Fruit fly (Drosophila melanogaster): ENCODE results near the gene Pgam5.

Gene Pgam5

dm6 chrX:1830396-1831218 is 42.8 kb downstream of the Pgam5 start (continued):
- TF ChIP-seq BEAF-32 (GFP tag; optimal IDR thresholded peaks at IDR 0.05): peak; percentile 13
- peak; percentile 81 for TF ChIP-seq CG8281 (tag; optimal IDR thresholded peaks at IDR 0.05)
- peak; percentile 90 for TF ChIP-seq Asciz (GFP tag; optimal IDR thresholded peaks at IDR 0.05)
- peak; percentile 94 for TF ChIP-seq seq (GFP tag; IDR thresholded peaks at IDR 0.05)
- peak; percentile 75 for TF ChIP-seq CG7271 (tag; optimal IDR thresholded peaks at IDR 0.05)
- TF ChIP-seq HmgZ (tag; optimal IDR thresholded peaks at IDR 0.05): peak; percentile 97
- peak; percentile 79 for TF ChIP-seq psq (GFP tag; optimal IDR thresholded peaks at IDR 0.05)
- TF ChIP-seq zfh2 (GFP tag; optimal IDR thresholded peaks at IDR 0.05): peak; percentile 96
- no peak for TF ChIP-seq lov (optimal IDR thresholded peaks at IDR 0.05)
- peak; percentile 95 for TF ChIP-seq lov (GFP tag; IDR thresholded peaks at IDR 0.05)
- TF ChIP-seq Drgx (GFP tag; IDR thresholded peaks at IDR 0.05): peak; percentile 99
- peak; percentile 85 for TF ChIP-seq fd64A (GFP tag; optimal IDR thresholded peaks at IDR 0.05)
- peak; percentile 75 for TF ChIP-seq CG2116 (GFP tag; optimal IDR thresholded peaks at IDR 0.05)
- TF ChIP-seq croc (GFP tag; conservative IDR thresholded peaks at IDR 0.05): peak; percentile 90
- TF ChIP-seq CG8924 (tag; optimal IDR thresholded peaks at IDR 0.05): peak; percentile 97
- peak; percentile 89 for TF ChIP-seq CG6254 (GFP tag; optimal IDR thresholded peaks at IDR 0.05)
- peak; percentile 96 for TF ChIP-seq E2f1 (GFP tag; IDR thresholded peaks at IDR 0.05)
- TF ChIP-seq CG8765 (GFP tag; IDR thresholded peaks at IDR 0.05): peak; percentile 87
- TF ChIP-seq Pdp1 (GFP tag; optimal IDR thresholded peaks at IDR 0.05): peak; percentile 92 to 93
- TF ChIP-seq MESR4 (GFP tag; optimal IDR thresholded peaks at IDR 0.05): peak; percentile 58
- peak; percentile 76 for TF ChIP-seq CG33557 (GFP tag; optimal IDR thresholded peaks at IDR 0.05)
- peak; percentile 88 for TF ChIP-seq slou (GFP tag; optimal IDR thresholded peaks at IDR 0.05)
- TF ChIP-seq bbx (GFP tag; IDR thresholded peaks at IDR 0.05; ENCODE audit: partially characterized antibody): no peak
- peak; percentile 93 for TF ChIP-seq CG43689 (GFP tag; IDR thresholded peaks at IDR 0.05)
- TF ChIP-seq CG9876 (GFP tag; optimal IDR thresholded peaks at IDR 0.05): peak; percentile 79
- peak; percentile 96 for TF ChIP-seq sens-2 (GFP tag; IDR thresholded peaks at IDR 0.05)
- TF ChIP-seq CG10565 (GFP tag; optimal IDR thresholded peaks at IDR 0.05): peak; percentile 31
- TF ChIP-seq NFAT (GFP tag; IDR thresholded peaks at IDR 0.05): peak; percentile 97
- TF ChIP-seq pnt (GFP tag; optimal IDR thresholded peaks at IDR 0.05): peak; percentile 92
- peak; percentile 90 for TF ChIP-seq Vsx1 (GFP tag; optimal IDR thresholded peaks at IDR 0.05)
- TF ChIP-seq dmrt99B (tag; optimal IDR thresholded peaks at IDR 0.05): peak; percentile 96
- peak; percentile 91 for TF ChIP-seq aop (GFP tag; IDR thresholded peaks at IDR 0.05)
- peak; percentile 95 for TF ChIP-seq CG11085 (GFP tag; IDR thresholded peaks at IDR 0.05)
- TF ChIP-seq sna (GFP tag; IDR thresholded peaks at IDR 0.05; ENCODE audit: partially characterized antibody): no peak
- peak; percentile 96 for TF ChIP-seq CG18599 (GFP tag; optimal IDR thresholded peaks at IDR 0.05)
- peak; percentile 87 for TF ChIP-seq CG4282 (GFP tag; optimal IDR thresholded peaks at IDR 0.05)
- peak; percentile 68 for TF ChIP-seq Spps (tag; optimal IDR thresholded peaks at IDR 0.05)
- peak; percentile 96 for TF ChIP-seq rib (GFP tag; IDR thresholded peaks at IDR 0.05)
- peak; percentile 89 for TF ChIP-seq Hmx (GFP tag; optimal IDR thresholded peaks at IDR 0.05)
- peak; percentile 81 for TF ChIP-seq Adf1 (GFP tag; IDR thresholded peaks at IDR 0.05)
- TF ChIP-seq nmo (GFP tag; optimal IDR thresholded peaks at IDR 0.05): peak; percentile 95
- peak; percentile 94 to 95 for TF ChIP-seq dpn (GFP tag; optimal IDR thresholded peaks at IDR 0.05)
- peak; percentile 98 for TF ChIP-seq otp (GFP tag; IDR thresholded peaks at IDR 0.05)
- no peak for TF ChIP-seq CG7963 (GFP tag; IDR thresholded peaks at IDR 0.05; ENCODE audit: partially characterized antibody)
- TF ChIP-seq usp (GFP tag; optimal IDR thresholded peaks at IDR 0.05): no peak
- TF ChIP-seq CG4404 (GFP tag; IDR thresholded peaks at IDR 0.05): peak; percentile 82
- TF ChIP-seq CG15514 (GFP tag; optimal IDR thresholded peaks at IDR 0.05): peak; percentile 92
- peak; percentile 95 for TF ChIP-seq tio (GFP tag; optimal IDR thresholded peaks at IDR 0.05)
- TF ChIP-seq CG17361 (GFP tag; IDR thresholded peaks at IDR 0.05): peak; percentile 98

Measured in whole organism, embryonic.